Fruit fly (Drosophila melanogaster) whole organism, pupa: ENCODE results near the gene CG17359.

Experiments used
- CG10348 ChIP-seq: fragments of 200-800 bp; sonication (Bioruptor generic); IDR thresholded peaks from 2 replicates; pipeline ENCODE4 v1.3.6; 2022; ENCODE audit warnings: missing biosample characterization, missing genetic modification characterization
- CG12605 ChIP-seq: fragments of 200-800 bp; sonication (Bioruptor generic); IDR thresholded peaks from 2 replicates; pipeline ENCODE4 v1.3.6; 2022; ENCODE audit warnings: missing biosample characterization, missing genetic modification characterization
- CG13204 ChIP-seq: fragments of 200-800 bp; sonication (Bioruptor generic); optimal IDR thresholded peaks from 2 replicates; lab custom pipeline; 2018; ENCODE audit warnings: missing biosample characterization, mild to moderate bottlenecking, missing genetic modification characterization, moderate library complexity
- CG14655 ChIP-seq: fragments of 200-800 bp; sonication (Bioruptor generic); optimal IDR thresholded peaks from 3 replicates; lab custom pipeline; 2017; ENCODE audit warnings: mild to moderate bottlenecking, missing biosample characterization, missing genetic modification reagents, missing genetic modification characterization
- CG15710 ChIP-seq: fragments of 200-800 bp; sonication (Bioruptor generic); optimal IDR thresholded peaks from 2 replicates; lab custom pipeline; 2018; ENCODE audit warnings: missing biosample characterization, mild to moderate bottlenecking, missing genetic modification characterization, moderate library complexity
- CG17806 ChIP-seq: fragments of 200-800 bp; sonication (Bioruptor generic); optimal IDR thresholded peaks from 2 replicates; lab custom pipeline; 2018; ENCODE audit warnings: missing biosample characterization, mild to moderate bottlenecking, missing genetic modification characterization, moderate library complexity
- CG32121 ChIP-seq: fragments of 200-800 bp; sonication (Bioruptor generic); IDR thresholded peaks from 2 replicates; pipeline ENCODE4 v1.3.6; 2022; ENCODE audit warnings: missing biosample characterization, missing genetic modification characterization
- CG34367 ChIP-seq: fragments of 200-800 bp; sonication (Bioruptor generic); optimal IDR thresholded peaks from 2 replicates; lab custom pipeline; 2018; ENCODE audit warnings: missing biosample characterization, mild to moderate bottlenecking, missing genetic modification characterization
- CG4496 ChIP-seq: fragments of 200-800 bp; sonication (Bioruptor generic); IDR thresholded peaks from 3 replicates; pipeline ENCODE4 v1.3.6; 2022; ENCODE audit warnings: missing biosample characterization, missing genetic modification characterization
- CG8159 ChIP-seq: fragments of 200-800 bp; sonication (Bioruptor generic); optimal IDR thresholded peaks from 3 replicates; lab custom pipeline; 2018; ENCODE audit warnings: missing biosample characterization, mild to moderate bottlenecking, missing genetic modification characterization, moderate library complexity
- CG8301 ChIP-seq: fragments of 200-800 bp; sonication (Bioruptor generic); optimal IDR thresholded peaks from 2 replicates; lab custom pipeline; 2018; ENCODE audit warnings: missing biosample characterization, mild to moderate bottlenecking, missing genetic modification characterization
- CG9948 ChIP-seq: fragments of 200-800 bp; sonication (Bioruptor generic); optimal IDR thresholded peaks from 2 replicates; lab custom pipeline; 2018; ENCODE audit warnings: missing biosample characterization, mild to moderate bottlenecking, missing genetic modification characterization, moderate library complexity
- D1 ChIP-seq: fragments of 200-800 bp; sonication (Bioruptor generic); optimal IDR thresholded peaks from 2 replicates; lab custom pipeline; 2018; ENCODE audit warnings: missing biosample characterization, mild to moderate bottlenecking, missing genetic modification characterization, moderate library complexity
- EcR ChIP-seq: fragments of 200-800 bp; sonication (Bioruptor generic); optimal IDR thresholded peaks from 3 replicates; lab custom pipeline; 2019; ENCODE audit warnings: missing biosample characterization, missing genetic modification characterization, mild to moderate bottlenecking, moderate library complexity, missing genetic modification reagents
- Ets98B ChIP-seq: fragments of 200-800 bp; sonication (Bioruptor generic); IDR thresholded peaks from 2 replicates; pipeline ENCODE4 v1.3.6; 2022; ENCODE audit warnings: missing biosample characterization, missing genetic modification characterization
- Pif1A ChIP-seq: fragments of 200-800 bp; sonication (Bioruptor generic); optimal IDR thresholded peaks from 3 replicates; lab custom pipeline; 2016; ENCODE audit warnings: missing biosample characterization, missing genetic modification characterization
- Pif1B ChIP-seq: fragments of 200-800 bp; sonication (Bioruptor generic); optimal IDR thresholded peaks from 3 replicates; lab custom pipeline; 2016; ENCODE audit warnings: missing biosample characterization, missing genetic modification characterization
- Snoo ChIP-seq: fragments of 200-800 bp; sonication (Bioruptor generic); optimal IDR thresholded peaks from 3 replicates; lab custom pipeline; 2017; ENCODE audit warnings: missing biosample characterization, mild to moderate bottlenecking, missing genetic modification characterization, inconsistent platforms
- fd96Ca ChIP-seq: fragments of 200-800 bp; sonication (Bioruptor generic); IDR thresholded peaks from 3 replicates; pipeline ENCODE4 v1.3.6; 2022; ENCODE audit warnings: missing biosample characterization, missing genetic modification characterization
- gl ChIP-seq: fragments of 200-800 bp; sonication (Bioruptor generic); optimal IDR thresholded peaks from 2 replicates; lab custom pipeline; 2018; ENCODE audit warnings: missing biosample characterization, mild to moderate bottlenecking, missing genetic modification characterization
- rn ChIP-seq: fragments of 200-800 bp; sonication (Bioruptor generic); IDR thresholded peaks from 2 replicates; pipeline ENCODE4 v1.3.6; 2022; ENCODE audit warnings: missing biosample characterization, missing genetic modification characterization

CG17359 gene

dm6 chr3L:13999204-13999603, at the start of gene CG17359:
Gene CG17359, minus strand, starts transcription at chr3L:13999251.
- TF ChIP-seq CG14655 (GFP tag; lab: Kevin White, UChicago) (no peak), CG32121 (GFP tag; lab: Robert Waterston, UW) (no peak), CG13204 (GFP tag; lab: Kevin White, UChicago) (no peak), D1 (tag; lab: Kevin White, UChicago) (no peak), EcR (GFP tag; lab: Kevin White, UChicago) (no peak), Snoo (tag; lab: Kevin White, UChicago) (no peak), CG10348 (no peak), Ets98B (GFP tag; lab: Robert Waterston, UW) (no peak), CG34367 (no peak), CG8301 (tag; lab: Kevin White, UChicago) (no peak), rn (GFP tag; lab: Robert Waterston, UW) (no peak), CG12605 (GFP tag; lab: Robert Waterston, UW) (no peak), Pif1B (GFP tag; lab: Kevin White, UChicago) (no peak)

dm6 chr3L:14037655-14038644, 38.9 kb upstream of the CG17359 start:
- TF ChIP-seq rn (GFP tag; lab: Robert Waterston, UW) (no peak), D1 (tag; lab: Kevin White, UChicago) (no peak), CG14655 (GFP tag; lab: Kevin White, UChicago) (no peak), Pif1B (GFP tag; lab: Kevin White, UChicago) (no peak), CG32121 (GFP tag; lab: Robert Waterston, UW) (no peak; the same call in 1 of the 2 replicates), EcR (GFP tag; lab: Kevin White, UChicago) (peak; percentile 67), CG12605 (GFP tag; lab: Robert Waterston, UW) (peak; percentile 50), Snoo (tag; lab: Kevin White, UChicago) (peak; percentile 5), gl (tag; lab: Kevin White, UChicago) (no peak), CG9948 (tag; lab: Kevin White, UChicago) (no peak), CG34367 (no peak), CG13204 (GFP tag; lab: Kevin White, UChicago) (no peak), CG4496 (GFP tag; lab: Robert Waterston, UW) (peak; percentile 30; the same call in 1 of the 3 replicates), fd96Ca (GFP tag; lab: Robert Waterston, UW) (0 out of 3 replicates have a peak, but pooled peaks have one; percentile 29), Ets98B (GFP tag; lab: Robert Waterston, UW) (peak; percentile 64)

- no peak for TF ChIP-seq CG32121 (GFP tag; lab: Robert Waterston, UW)
- peak; percentile 14 for TF ChIP-seq Snoo (tag; lab: Kevin White, UChicago)
- no peak for TF ChIP-seq rn (GFP tag; lab: Robert Waterston, UW)
- no peak for TF ChIP-seq CG34367
- TF ChIP-seq D1 (tag; lab: Kevin White, UChicago) = no peak
- 0 out of 3 replicates have a peak, but pooled peaks have one; percentile 24 for TF ChIP-seq fd96Ca (GFP tag; lab: Robert Waterston, UW)
- TF ChIP-seq CG13204 (GFP tag; lab: Kevin White, UChicago) = no peak
- TF ChIP-seq CG8301 (tag; lab: Kevin White, UChicago) = peak; percentile 16
- no peak for TF ChIP-seq CG10348
- peak; percentile 12 for TF ChIP-seq CG8159 (tag; lab: Kevin White, UChicago)
- no peak for TF ChIP-seq CG17806 (tag; lab: Kevin White, UChicago)
- TF ChIP-seq CG15710 = no peak
- TF ChIP-seq CG12605 (GFP tag; lab: Robert Waterston, UW) = no peak
- TF ChIP-seq Ets98B (GFP tag; lab: Robert Waterston, UW) = peak; percentile 37; the same call in 1 of the 2 replicates
- TF ChIP-seq EcR (GFP tag; lab: Kevin White, UChicago) = peak; percentile 77
- no peak for TF ChIP-seq Pif1A (GFP tag; lab: Kevin White, UChicago)
- no peak for TF ChIP-seq gl (tag; lab: Kevin White, UChicago)
- no peak for TF ChIP-seq CG9948 (tag; lab: Kevin White, UChicago)
- no peak for TF ChIP-seq CG14655 (GFP tag; lab: Kevin White, UChicago)
Measured at dm6 chr3L:14036867-14037313, 37.8 kb upstream of the CG17359 start, which contains the start of gene Hsp110. Gene Hsp110, plus strand, starts transcription at chr3L:14037019.

- TF ChIP-seq CG13204 (GFP tag; lab: Kevin White, UChicago) (no peak), Pif1A (GFP tag; lab: Kevin White, UChicago) (no peak), Ets98B (GFP tag; lab: Robert Waterston, UW) (no peak)
Measured at dm6 chr3L:14034476-14034875, 35.4 kb upstream of the CG17359 start, which contains the start of gene CG6661. Gene CG6661, plus strand, starts transcription at chr3L:14034776.
